Worm (Caenorhabditis elegans) whole organism, L1 larva: ENCODE data around the gene T16G12.1.

Source experiments
- aha-1 ChIP-seq: fragments of 150-350 bp; optimal IDR thresholded peaks from 2 replicates; lab custom pipeline; 2014; ENCODE audit warnings: missing biosample characterization, missing genetic modification characterization
- ceh-63 ChIP-seq: fragments of 200-800 bp; sonication (Bioruptor generic); optimal IDR thresholded peaks from 2 replicates; lab custom pipeline; 2018; ENCODE audit warnings: mild to moderate bottlenecking, missing genetic modification characterization, missing compliant biosample characterization
- ceh-82 ChIP-seq, 3 experiments: fragments of 150-350 bp in 1 of 3; sonication (generic microtip) in 2 of 3; optimal IDR thresholded peaks; 2 replicates each; lab custom pipeline; 2014 to 2017; ENCODE audit warnings: missing biosample characterization in 3 of 3, missing genetic modification characterization in 3 of 3
- ces-1 ChIP-seq: fragments of 150-350 bp; optimal IDR thresholded peaks from 2 replicates; lab custom pipeline; 2014; ENCODE audit warnings: missing biosample characterization, missing genetic modification reagents, missing genetic modification characterization
- dpl-1 ChIP-seq, 3 experiments: fragments of 150-350 bp in 2 of 3; sonication (generic microtip) in 1 of 3; optimal IDR thresholded peaks; 2 replicates each; lab custom pipeline; 2014 to 2017; ENCODE audit warnings: missing biosample characterization in 3 of 3, missing genetic modification characterization in 3 of 3, missing genetic modification reagents in 3 of 3
- dsc-1 ChIP-seq: sonication (generic microtip); optimal IDR thresholded peaks from 2 replicates; lab custom pipeline; 2016; ENCODE audit warnings: mild to moderate bottlenecking, missing genetic modification characterization, missing compliant biosample characterization
- efl-1 ChIP-seq, 4 experiments: fragments of 150-350 bp; optimal IDR thresholded peaks in 3 of 4; peaks in 1 of 4; 1 replicate in 1 of 4; 2 replicates in 3 of 4; lab custom pipeline; 2014; ENCODE audit warnings: missing biosample characterization in 2 of 4, missing genetic modification characterization in 2 of 4, missing genetic modification reagents in 2 of 4
- egl-13 ChIP-seq: sonication (generic microtip); optimal IDR thresholded peaks from 2 replicates; lab custom pipeline; 2016; ENCODE audit warnings: missing genotype, missing genetic modification reagents, missing genetic modification characterization, missing compliant biosample characterization
- egl-27 ChIP-seq, 2 experiments: fragments of 150-350 bp in 1 of 2; sonication (generic microtip); optimal IDR thresholded peaks; 3 replicates each; lab custom pipeline; 2017 to 2018; ENCODE audit warnings: missing biosample characterization in 2 of 2, missing genetic modification characterization in 2 of 2, missing genetic modification reagents in 2 of 2
- fkh-10 ChIP-seq: sonication (generic microtip); optimal IDR thresholded peaks from 2 replicates; lab custom pipeline; 2017; ENCODE audit warnings: missing biosample characterization, missing genetic modification reagents, missing genetic modification characterization
- fkh-8 ChIP-seq: sonication (generic microtip); optimal IDR thresholded peaks from 2 replicates; lab custom pipeline; 2016; ENCODE audit warnings: mild to moderate bottlenecking, missing genetic modification characterization, missing compliant biosample characterization
- grh-1 ChIP-seq: fragments of 200-800 bp; sonication (Bioruptor generic); IDR thresholded peaks from 2 replicates; pipeline ENCODE4 v1.3.6; 2022; ENCODE audit warnings: missing genetic modification reagents, missing genetic modification characterization, missing compliant biosample characterization
- irx-1 ChIP-seq: sonication (generic microtip); optimal IDR thresholded peaks from 2 replicates; lab custom pipeline; 2016; ENCODE audit warnings: missing genetic modification characterization, missing compliant biosample characterization
- isw-1 ChIP-seq: fragments of 200-800 bp; sonication (Bioruptor generic); IDR thresholded peaks from 2 replicates; pipeline ENCODE4 v1.3.6; 2022; ENCODE audit warnings: missing genetic modification characterization, missing compliant biosample characterization
- lin-14 ChIP-seq: fragments of 200-800 bp; sonication (Bioruptor generic); optimal IDR thresholded peaks from 2 replicates; lab custom pipeline; 2018; ENCODE audit warnings: mild to moderate bottlenecking, missing genetic modification characterization, moderate library complexity, missing compliant biosample characterization
- lin-15B ChIP-seq: fragments of 150-350 bp; sonication (generic microtip); optimal IDR thresholded peaks from 3 replicates; lab custom pipeline; 2014; ENCODE audit warnings: missing biosample characterization, missing genetic modification characterization
- lin-35 ChIP-seq, 2 experiments: fragments of 150-350 bp; optimal IDR thresholded peaks; 2 replicates each; lab custom pipeline; 2014; ENCODE audit warnings: missing biosample characterization in 2 of 2, missing genetic modification characterization in 2 of 2, missing genetic modification reagents in 2 of 2
- lsy-2 ChIP-seq, 2 experiments: fragments of 150-350 bp; optimal IDR thresholded peaks; 2 replicates each; lab custom pipeline; 2014; ENCODE audit warnings: missing biosample characterization in 2 of 2, missing genetic modification characterization in 2 of 2
- mdl-1 ChIP-seq, 2 experiments: fragments of 150-350 bp; optimal IDR thresholded peaks; 2 replicates each; lab custom pipeline; 2014 to 2017; ENCODE audit warnings: missing biosample characterization in 2 of 2, missing genetic modification characterization in 2 of 2, inconsistent platforms in 1 of 2
- mef-2 ChIP-seq: fragments of 150-350 bp; optimal IDR thresholded peaks from 2 replicates; lab custom pipeline; 2014; ENCODE audit warnings: missing biosample characterization, missing genetic modification characterization
- mep-1 ChIP-seq: fragments of 150-350 bp; optimal IDR thresholded peaks from 2 replicates; lab custom pipeline; 2014; ENCODE audit warnings: missing biosample characterization, missing genetic modification characterization
- nhr-19 ChIP-seq: fragments of 200-800 bp; sonication (Bioruptor generic); conservative IDR thresholded peaks from 2 replicates; pipeline ENCODE4 v1.3.6; 2022; ENCODE audit warnings: missing genetic modification characterization, missing compliant biosample characterization
- nhr-47 ChIP-seq: sonication (generic microtip); optimal IDR thresholded peaks from 2 replicates; lab custom pipeline; 2016; ENCODE audit warnings: mild to moderate bottlenecking, missing genetic modification characterization, moderate library complexity, missing compliant biosample characterization
- nhr-71 ChIP-seq: sonication (generic microtip); optimal IDR thresholded peaks from 2 replicates; lab custom pipeline; 2016; ENCODE audit warnings: mild to moderate bottlenecking, missing genetic modification characterization, moderate library complexity, missing compliant biosample characterization
- nhr-90 ChIP-seq: sonication (generic microtip); optimal IDR thresholded peaks from 2 replicates; lab custom pipeline; 2016; ENCODE audit warnings: mild to moderate bottlenecking, missing genetic modification characterization, missing compliant biosample characterization; ENCODE audit not compliant: poor library complexity
- pag-3 ChIP-seq: sonication (generic microtip); optimal IDR thresholded peaks from 2 replicates; lab custom pipeline; 2017; ENCODE audit warnings: missing genetic modification characterization, mild to moderate bottlenecking, missing compliant biosample characterization, antibody characterized with exemption, borderline replicate concordance; ENCODE audit not compliant: insufficient read depth
- rnt-1 ChIP-seq: sonication (generic microtip); optimal IDR thresholded peaks from 2 replicates; lab custom pipeline; 2016; ENCODE audit warnings: mild to moderate bottlenecking, missing genetic modification characterization, moderate library complexity, missing compliant biosample characterization
- skn-1 ChIP-seq: fragments of 150-350 bp; optimal IDR thresholded peaks from 2 replicates; lab custom pipeline; 2014; ENCODE audit warnings: missing biosample characterization, missing genetic modification characterization
- snpc-4 ChIP-seq: fragments of 150-350 bp; optimal IDR thresholded peaks from 2 replicates; lab custom pipeline; 2014; ENCODE audit warnings: missing biosample characterization, missing genetic modification characterization
- snu-23 ChIP-seq: sonication (generic microtip); optimal IDR thresholded peaks from 2 replicates; lab custom pipeline; 2016; ENCODE audit warnings: missing genetic modification characterization, missing compliant biosample characterization
- sptf-1 ChIP-seq: fragments of 150-350 bp; optimal IDR thresholded peaks from 2 replicates; lab custom pipeline; 2014; ENCODE audit warnings: missing biosample characterization, missing genetic modification characterization
- swsn-7 ChIP-seq: sonication (generic microtip); optimal IDR thresholded peaks from 2 replicates; lab custom pipeline; 2016; ENCODE audit warnings: missing genetic modification characterization, missing compliant biosample characterization
- tbx-2 ChIP-seq: sonication (generic microtip); optimal IDR thresholded peaks from 2 replicates; lab custom pipeline; 2016; ENCODE audit warnings: missing genetic modification characterization, missing compliant biosample characterization
- unc-30 ChIP-seq: sonication (generic microtip); optimal IDR thresholded peaks from 2 replicates; lab custom pipeline; 2017; ENCODE audit warnings: missing biosample characterization, missing genetic modification characterization
- unc-62 ChIP-seq: fragments of 150-350 bp; optimal IDR thresholded peaks from 2 replicates; lab custom pipeline; 2014; ENCODE audit warnings: missing biosample characterization, missing genetic modification reagents, missing genetic modification characterization
- unc-86 ChIP-seq: sonication (generic microtip); optimal IDR thresholded peaks from 2 replicates; lab custom pipeline; 2016; ENCODE audit warnings: missing genetic modification characterization, missing compliant biosample characterization
- xbp-1 ChIP-seq: sonication (generic microtip); optimal IDR thresholded peaks from 2 replicates; lab custom pipeline; 2016; ENCODE audit warnings: missing genetic modification characterization, missing compliant biosample characterization
- zag-1 ChIP-seq: fragments of 150-350 bp; optimal IDR thresholded peaks from 2 replicates; lab custom pipeline; 2014; ENCODE audit warnings: missing biosample characterization, missing genetic modification characterization
- zip-4 ChIP-seq: fragments of 200-800 bp; sonication (Bioruptor generic); optimal IDR thresholded peaks from 2 replicates; lab custom pipeline; 2018; ENCODE audit warnings: mild to moderate bottlenecking, missing genetic modification characterization, moderate library complexity, missing compliant biosample characterization
- ztf-11 ChIP-seq, 2 experiments: sonication (generic microtip); optimal IDR thresholded peaks; 2 replicates each; lab custom pipeline; 2016 to 2017; ENCODE audit warnings: missing genetic modification characterization in 2 of 2, missing biosample characterization in 1 of 2, missing compliant biosample characterization in 1 of 2
- ztf-4 ChIP-seq: fragments of 150-350 bp; optimal IDR thresholded peaks from 2 replicates; lab custom pipeline; 2014; ENCODE audit warnings: missing biosample characterization, missing genetic modification characterization

T16G12.1 gene

DNA sequence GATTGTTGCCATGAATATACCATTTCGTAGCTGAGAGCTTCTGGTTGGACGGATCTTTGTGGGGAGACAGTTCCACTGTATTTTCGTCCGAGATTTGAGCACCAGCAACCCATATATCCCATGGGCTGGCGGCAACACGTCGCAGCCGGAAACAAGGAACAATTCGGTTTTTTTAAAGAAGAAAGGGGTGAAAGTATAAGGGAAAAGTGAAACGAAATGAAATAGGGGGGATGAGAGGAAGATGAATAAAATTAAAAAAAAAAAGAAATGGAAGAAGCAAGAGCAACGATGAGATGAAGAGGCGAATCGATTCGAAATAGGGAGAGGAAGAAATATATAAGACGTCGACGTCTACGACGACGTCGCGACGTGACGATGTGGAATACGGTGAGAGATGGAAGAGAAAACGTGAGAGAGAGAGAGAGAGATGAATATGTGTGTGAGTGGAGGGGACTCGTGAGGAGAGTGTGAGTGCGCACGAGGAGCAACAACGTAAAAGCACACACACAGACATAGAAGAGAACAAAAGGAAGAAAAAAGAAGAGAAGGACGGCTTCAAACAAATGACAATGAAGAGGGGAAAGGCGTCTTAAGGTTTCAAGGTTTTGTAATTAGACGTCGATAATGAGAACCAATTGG lies 33.1 kb downstream of the T16G12.1 start, which contains the start of gene rgs-1:
rgs-1 (minus strand) TSS at position 146 of the 639 bp plus-strand sequence.
- TF ChIP-seq xbp-1 (peak; percentile 49), unc-86 (tag; lab: Kevin White, UChicago) (peak; percentile 74), nhr-19 (GFP tag; lab: Robert Waterston, UW) (no peak), nhr-90 (tag; lab: Kevin White, UChicago) (no peak), zip-4 (no peak), pag-3 (tag; lab: Kevin White, UChicago) (no peak), lin-35 (GFP tag; optimal IDR thresholded peaks at IDR 0.05; lab: Kevin White, UChicago) (peak in 1 of 2 experiments; percentile 55), zag-1 (no peak), nhr-47 (peak; percentile 61), unc-62 (GFP tag; lab: Kevin White, UChicago) (no peak), nhr-71 (tag; lab: Kevin White, UChicago) (peak; percentile 75), lsy-2 (tag; optimal IDR thresholded peaks at IDR 0.05; lab: Kevin White, UChicago) (peak; percentile 7 to 46), unc-30 (no peak), irx-1 (tag; lab: Kevin White, UChicago) (no peak), swsn-7 (tag; lab: Kevin White, UChicago) (peak; percentile 43), isw-1 (GFP tag; lab: Robert Waterston, UW) (0 out of 2 replicates have a peak, but pooled peaks have one; percentile 6), mdl-1 (tag; optimal IDR thresholded peaks at IDR 0.05; lab: Kevin White, UChicago) (peak in 1 of 2 experiments; percentile 4), grh-1 (GFP tag; lab: Robert Waterston, UW) (no peak), rnt-1 (tag; lab: Kevin White, UChicago) (no peak), ceh-82 (tag; optimal IDR thresholded peaks at IDR 0.05; lab: Kevin White, UChicago) (peak; percentile 3 to 76 (median 11)), lin-14 (GFP tag; lab: Kevin White, UChicago) (peak; percentile 82), ceh-63 (GFP tag; lab: Kevin White, UChicago) (no peak), mep-1 (tag; lab: Kevin White, UChicago) (peak; percentile 49), sptf-1 (tag; lab: Kevin White, UChicago) (no peak), ztf-4 (tag; lab: Kevin White, UChicago) (no peak), dpl-1 (GFP tag; optimal IDR thresholded peaks at IDR 0.05; lab: Kevin White, UChicago) (peak in 1 of 3 experiments; percentile 13), egl-27 (tag; optimal IDR thresholded peaks at IDR 0.05; lab: Kevin White, UChicago) (no peak), snu-23 (GFP tag; lab: Kevin White, UChicago) (peak; percentile 55), tbx-2 (peak; percentile 33), ces-1 (GFP tag; lab: Kevin White, UChicago) (no peak), fkh-8 (tag; lab: Kevin White, UChicago) (peak; percentile 79), dsc-1 (tag; lab: Kevin White, UChicago) (peak; percentile 61), ztf-11 (tag; optimal IDR thresholded peaks at IDR 0.05; lab: Kevin White, UChicago) (no peak), skn-1 (tag; lab: Kevin White, UChicago) (peak; percentile 24), mef-2 (no peak), lin-15B (tag; lab: Kevin White, UChicago) (no peak), snpc-4 (peak; percentile 34), efl-1 (optimal IDR thresholded peaks at IDR 0.05; lab: Kevin White, UChicago) (peak; percentile 38 to 49), efl-1 (GFP tag; optimal IDR thresholded peaks at IDR 0.05 in 1 of 2; lab: Kevin White, UChicago) (no peak), aha-1 (tag; lab: Kevin White, UChicago) (no peak), fkh-10 (GFP tag; lab: Kevin White, UChicago) (peak; percentile 61), egl-13 (tag; lab: Kevin White, UChicago) (peak; percentile 10)
